Worm (Caenorhabditis elegans) whole organism, late embryonic: ENCODE data around the gene T22F3.2.

ENCODE experiments used
- C08G9.2 ChIP-seq: sonication (generic microtip); optimal IDR thresholded peaks from 2 replicates; lab custom pipeline; 2016; ENCODE audit warnings: mild to moderate bottlenecking, missing genetic modification characterization, moderate library complexity, missing compliant biosample characterization
- C38D4.7 ChIP-seq: fragments of 200-800 bp; sonication (Bioruptor generic); optimal IDR thresholded peaks from 2 replicates; lab custom pipeline; 2018; ENCODE audit warnings: mild to moderate bottlenecking, missing genetic modification characterization, moderate library complexity, missing compliant biosample characterization
- F13H6.1 ChIP-seq: sonication (generic microtip); optimal IDR thresholded peaks from 2 replicates; lab custom pipeline; 2016; ENCODE audit warnings: missing genetic modification characterization, missing compliant biosample characterization
- ama-1 ChIP-seq: fragments of 150-350 bp; optimal IDR thresholded peaks from 2 replicates; lab custom pipeline; 2014
- ceh-18 ChIP-seq: sonication (generic microtip); optimal IDR thresholded peaks from 2 replicates; lab custom pipeline; 2016; ENCODE audit warnings: missing genetic modification characterization, missing compliant biosample characterization
- ceh-24 ChIP-seq: sonication (generic microtip); optimal IDR thresholded peaks from 2 replicates; lab custom pipeline; 2016; ENCODE audit warnings: mild to moderate bottlenecking, missing genetic modification characterization, missing compliant biosample characterization
- ceh-30 ChIP-seq: fragments of 150-350 bp; optimal IDR thresholded peaks from 2 replicates; lab custom pipeline; 2014; ENCODE audit warnings: missing biosample characterization, missing genetic modification characterization
- ceh-45 ChIP-seq: fragments of 200-800 bp; sonication (Bioruptor generic); IDR thresholded peaks from 2 replicates; pipeline ENCODE4 v1.3.6; 2022; ENCODE audit warnings: missing genetic modification reagents, missing genetic modification characterization, missing compliant biosample characterization
- ceh-6 ChIP-seq: fragments of 200-800 bp; sonication (Bioruptor generic); optimal IDR thresholded peaks from 2 replicates; lab custom pipeline; 2018; ENCODE audit warnings: mild to moderate bottlenecking, missing genetic modification characterization, missing compliant biosample characterization
- elt-4 ChIP-seq: sonication (generic microtip); optimal IDR thresholded peaks from 2 replicates; lab custom pipeline; 2016; ENCODE audit warnings: missing genetic modification characterization, missing compliant biosample characterization
- ets-4 ChIP-seq: sonication (generic microtip); optimal IDR thresholded peaks from 2 replicates; lab custom pipeline; 2016; ENCODE audit warnings: missing genetic modification characterization, missing compliant biosample characterization
- fax-1 ChIP-seq: sonication (generic microtip); optimal IDR thresholded peaks from 2 replicates; lab custom pipeline; 2016; ENCODE audit warnings: missing genotype, missing genetic modification characterization, missing compliant biosample characterization
- fkh-10 ChIP-seq: fragments of 150-350 bp; optimal IDR thresholded peaks from 2 replicates; lab custom pipeline; 2014; ENCODE audit warnings: missing biosample characterization, missing genetic modification reagents, missing genetic modification characterization
- fkh-6 ChIP-seq: sonication (generic microtip); optimal IDR thresholded peaks from 2 replicates; lab custom pipeline; 2016; ENCODE audit warnings: missing genetic modification characterization, missing compliant biosample characterization
- gmeb-2 ChIP-seq: sonication (generic microtip); optimal IDR thresholded peaks from 2 replicates; lab custom pipeline; 2016; ENCODE audit warnings: missing genetic modification characterization, inconsistent platforms, missing compliant biosample characterization
- hlh-15 ChIP-seq: sonication (generic microtip); optimal IDR thresholded peaks from 2 replicates; lab custom pipeline; 2016; ENCODE audit warnings: missing genetic modification characterization, missing compliant biosample characterization
- hlh-6 ChIP-seq: sonication (generic microtip); optimal IDR thresholded peaks from 2 replicates; lab custom pipeline; 2016; ENCODE audit warnings: missing genotype, missing genetic modification characterization, missing compliant biosample characterization
- hlh-8 ChIP-seq: sonication (generic microtip); optimal IDR thresholded peaks from 2 replicates; lab custom pipeline; 2016; ENCODE audit warnings: missing genotype, missing genetic modification characterization, missing compliant biosample characterization
- lim-6 ChIP-seq: sonication (generic microtip); optimal IDR thresholded peaks from 2 replicates; lab custom pipeline; 2016; ENCODE audit warnings: missing genetic modification characterization, missing compliant biosample characterization
- lin-11 ChIP-seq: fragments of 200-800 bp; sonication (Bioruptor generic); optimal IDR thresholded peaks from 2 replicates; lab custom pipeline; 2018; ENCODE audit warnings: mild to moderate bottlenecking, missing genetic modification characterization, missing compliant biosample characterization
- madf-2 ChIP-seq: sonication (generic microtip); optimal IDR thresholded peaks from 2 replicates; lab custom pipeline; 2017; ENCODE audit warnings: missing genetic modification characterization, missing compliant biosample characterization
- mec-3 ChIP-seq: sonication (generic microtip); optimal IDR thresholded peaks from 2 replicates; lab custom pipeline; 2016; ENCODE audit warnings: borderline replicate concordance, missing genetic modification characterization, missing compliant biosample characterization
- nfya-1 ChIP-seq: sonication (generic microtip); optimal IDR thresholded peaks from 2 replicates; lab custom pipeline; 2017; ENCODE audit warnings: missing genetic modification characterization, mild to moderate bottlenecking, missing compliant biosample characterization, antibody characterized with exemption, moderate library complexity
- nhr-11 ChIP-seq: fragments of 150-350 bp; optimal IDR thresholded peaks from 2 replicates; lab custom pipeline; 2014; ENCODE audit warnings: missing biosample characterization, missing genetic modification characterization
- npax-4 ChIP-seq: sonication (generic microtip); optimal IDR thresholded peaks from 2 replicates; lab custom pipeline; 2016; ENCODE audit warnings: missing genetic modification characterization, missing compliant biosample characterization
- pag-3 ChIP-seq: sonication (generic microtip); optimal IDR thresholded peaks from 2 replicates; lab custom pipeline; 2016; ENCODE audit warnings: missing compliant biosample characterization, missing genetic modification characterization, borderline replicate concordance
- pax-1 ChIP-seq: fragments of 150-350 bp; optimal IDR thresholded peaks from 2 replicates; lab custom pipeline; 2014; ENCODE audit warnings: missing biosample characterization, missing genetic modification characterization
- pha-4 ChIP-seq: fragments of 150-350 bp; optimal IDR thresholded peaks from 2 replicates; lab custom pipeline; 2018; ENCODE audit warnings: missing biosample characterization, missing genetic modification reagents, missing genetic modification characterization
- sox-2 ChIP-seq: fragments of 200-800 bp; sonication (Bioruptor generic); IDR thresholded peaks from 2 replicates; pipeline ENCODE4 v1.3.6; 2022; ENCODE audit warnings: missing genetic modification reagents, missing genetic modification characterization, missing compliant biosample characterization
- sox-4 ChIP-seq: sonication (generic microtip); optimal IDR thresholded peaks from 2 replicates; lab custom pipeline; 2017; ENCODE audit warnings: mild to moderate bottlenecking, missing genetic modification characterization, inconsistent platforms, missing compliant biosample characterization
- syd-9 ChIP-seq: sonication (generic microtip); optimal IDR thresholded peaks from 2 replicates; lab custom pipeline; 2016; ENCODE audit warnings: mild to moderate bottlenecking, missing genetic modification characterization, moderate library complexity, missing compliant biosample characterization
- tbx-2 ChIP-seq: sonication (generic microtip); optimal IDR thresholded peaks from 2 replicates; lab custom pipeline; 2016; ENCODE audit warnings: missing genetic modification characterization, missing compliant biosample characterization
- unc-42 ChIP-seq: sonication (generic microtip); optimal IDR thresholded peaks from 2 replicates; lab custom pipeline; 2016; ENCODE audit warnings: missing genotype, missing genetic modification characterization, missing compliant biosample characterization
- unc-55 ChIP-seq: sonication (generic microtip); optimal IDR thresholded peaks from 2 replicates; lab custom pipeline; 2017; ENCODE audit warnings: missing biosample characterization, missing genetic modification reagents, missing genetic modification characterization
- zip-5 ChIP-seq: sonication (generic microtip); optimal IDR thresholded peaks from 2 replicates; lab custom pipeline; 2016; ENCODE audit warnings: missing genetic modification characterization, missing compliant biosample characterization

The T22F3.2 gene

ce11 chrV:3575759-3576158 lies 10.7 kb upstream of the T22F3.2 start, which contains the start of gene grl-27:
Gene grl-27 (minus strand): TSS chrV:3575859.
- TF ChIP-seq pax-1 (tag; lab: Kevin White, UChicago) (no peak), unc-42 (no peak), ets-4 (tag; lab: Kevin White, UChicago) (no peak), gmeb-2 (tag; lab: Kevin White, UChicago) (no peak), ceh-45 (no peak), fkh-6 (tag; lab: Kevin White, UChicago) (no peak), fax-1 (no peak), lin-11 (tag; lab: Kevin White, UChicago) (no peak), pha-4 (tag; lab: Kevin White, UChicago) (no peak), ceh-6 (no peak), pag-3 (tag; lab: Kevin White, UChicago) (no peak), madf-2 (tag; lab: Kevin White, UChicago) (no peak), tbx-2 (tag; lab: Kevin White, UChicago) (no peak), hlh-6 (tag; lab: Kevin White, UChicago) (no peak), nhr-11 (tag; lab: Kevin White, UChicago) (no peak), ceh-24 (tag; lab: Kevin White, UChicago) (no peak)
- TF ChIP-seq, all 69 proteins: peak for 0

DNA sequence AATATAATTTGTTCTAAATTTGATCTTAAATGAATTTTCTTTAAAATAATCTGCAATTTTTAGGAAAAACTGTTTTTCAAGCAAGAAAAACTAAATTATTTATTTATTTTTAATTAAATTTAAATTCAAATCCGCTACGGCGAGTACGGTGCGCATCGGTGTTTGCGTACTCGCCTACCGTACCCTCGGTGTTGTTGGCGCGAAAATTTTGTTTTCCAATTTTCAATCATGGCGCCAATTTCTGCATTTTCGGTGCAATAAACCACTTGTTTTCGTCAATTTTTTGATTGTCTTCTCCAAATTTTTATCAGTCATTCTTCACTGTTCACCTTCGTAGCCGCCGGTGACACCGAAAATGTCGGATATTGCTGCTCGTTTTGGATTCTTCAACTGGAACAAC lies 7.6 kb upstream of the T22F3.2 start, which contains the start of gene pygl-1:
Gene pygl-1, plus strand, starts transcription at position 211 of the 400 bp plus-strand sequence.
- TF ChIP-seq elt-4 (tag; lab: Kevin White, UChicago) = no peak
- no peak for TF ChIP-seq mec-3 (tag; lab: Kevin White, UChicago)
- TF ChIP-seq npax-4 (tag; lab: Kevin White, UChicago) = no peak

- TF ChIP-seq sox-2 (GFP tag; lab: Robert Waterston, UW) = no peak
- TF ChIP-seq ceh-45 = no peak
- no peak for TF ChIP-seq sox-4 (tag; lab: Kevin White, UChicago)
- TF ChIP-seq ceh-18 (tag; lab: Kevin White, UChicago) = no peak
- TF ChIP-seq syd-9 (tag; lab: Kevin White, UChicago) = no peak
- no peak for TF ChIP-seq gmeb-2 (tag; lab: Kevin White, UChicago)
- no peak for TF ChIP-seq unc-55 (GFP tag; lab: Kevin White, UChicago)
- TF ChIP-seq npax-4 (tag; lab: Kevin White, UChicago) = no peak
- TF ChIP-seq hlh-8 (tag; lab: Kevin White, UChicago) = no peak
- TF ChIP-seq F13H6.1 = no peak
These were observed 7.2 kb upstream of the T22F3.2 start for ce11 chrV:3579248-3579647.

DNA sequence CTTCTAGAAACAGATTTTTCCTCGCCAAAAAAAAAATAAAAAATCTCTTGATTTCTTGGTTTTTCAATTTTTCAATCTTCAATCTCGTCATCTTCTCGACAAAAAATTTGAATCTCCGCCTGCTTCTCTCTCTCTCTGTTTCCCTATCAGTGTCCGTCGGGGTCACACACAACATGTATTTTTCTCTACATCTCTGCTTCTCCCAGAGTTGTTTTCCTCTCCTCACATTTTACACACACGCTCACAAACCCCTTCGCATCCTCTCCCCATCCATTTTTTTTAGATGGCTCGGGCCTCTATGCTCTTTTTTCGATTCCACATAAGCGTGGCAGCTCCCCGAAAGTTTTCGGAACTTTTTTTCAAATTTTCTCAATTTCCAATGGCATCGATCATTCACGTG lies 6.6 kb upstream of the T22F3.2 start:
- peak; percentile 41 for TF ChIP-seq ceh-18 (tag; lab: Kevin White, UChicago)
- TF ChIP-seq gmeb-2 (tag; lab: Kevin White, UChicago) = no peak
- no peak for TF ChIP-seq C08G9.2 (tag; lab: Kevin White, UChicago)
- peak; percentile 9 for TF ChIP-seq nfya-1 (tag; lab: Kevin White, UChicago)
- TF ChIP-seq unc-55 (GFP tag; lab: Kevin White, UChicago) = peak; percentile 2
- no peak for TF ChIP-seq hlh-15 (tag; lab: Kevin White, UChicago)
- no peak for TF ChIP-seq C38D4.7 (GFP tag; lab: Kevin White, UChicago)
- no peak for TF ChIP-seq ceh-24 (tag; lab: Kevin White, UChicago)
- no peak for TF ChIP-seq nhr-11 (tag; lab: Kevin White, UChicago)
- no peak for TF ChIP-seq sox-2 (GFP tag; lab: Robert Waterston, UW)
- TF ChIP-seq fkh-10 (GFP tag; lab: Kevin White, UChicago) = no peak
- no peak for TF ChIP-seq sox-4 (tag; lab: Kevin White, UChicago)
- TF ChIP-seq pax-1 (tag; lab: Kevin White, UChicago) = no peak
- no peak for TF ChIP-seq ama-1
- TF ChIP-seq zip-5 (tag; lab: Kevin White, UChicago) = no peak
- no peak for TF ChIP-seq mec-3 (tag; lab: Kevin White, UChicago)
- no peak for TF ChIP-seq lim-6 (tag; lab: Kevin White, UChicago)
- TF ChIP-seq ceh-30 = no peak
